Worm (Caenorhabditis elegans) whole organism, L4 larva: Measurements from ENCODE around the gene ttyh-1.

Source experiments
- D1046.2 ChIP-seq: fragments of 200-800 bp; sonication (Bioruptor generic); IDR thresholded peaks from 2 replicates; pipeline ENCODE4 v1.3.6; 2022; ENCODE audit warnings: missing genetic modification characterization, missing compliant biosample characterization
- F37D6.2 ChIP-seq: sonication (generic microtip); optimal IDR thresholded peaks from 2 replicates; lab custom pipeline; 2016; ENCODE audit warnings: mild to moderate bottlenecking, missing genetic modification characterization, missing compliant biosample characterization
- F44E2.7 ChIP-seq: fragments of 200-800 bp; sonication (Bioruptor generic); IDR thresholded peaks from 2 replicates; pipeline ENCODE4 v2.1.2; 2022; ENCODE audit warnings: missing genetic modification characterization, missing compliant biosample characterization
- R02D3.7 ChIP-seq: fragments of 150-350 bp; sonication (generic microtip); optimal IDR thresholded peaks from 3 replicates; lab custom pipeline; 2014; ENCODE audit warnings: missing biosample characterization, missing genetic modification characterization
- T20F7.1 ChIP-seq: fragments of 200-800 bp; sonication (Bioruptor generic); optimal IDR thresholded peaks from 2 replicates; lab custom pipeline; 2018; ENCODE audit warnings: mild to moderate bottlenecking, missing genetic modification characterization, missing compliant biosample characterization
- T26A8.4 ChIP-seq: fragments of 200-800 bp; sonication (Bioruptor generic); IDR thresholded peaks from 2 replicates; pipeline ENCODE4 v1.3.6; 2022; ENCODE audit warnings: missing genetic modification characterization, missing compliant biosample characterization
- Y105C5A.15 ChIP-seq: fragments of 200-800 bp; sonication (Bioruptor generic); IDR thresholded peaks from 2 replicates; pipeline ENCODE4 v1.3.6; 2022; ENCODE audit warnings: missing genetic modification characterization, missing compliant biosample characterization
- Y48G9A.11 ChIP-seq: fragments of 200-800 bp; sonication (Bioruptor generic); IDR thresholded peaks from 2 replicates; pipeline ENCODE4 v1.3.6; 2022; ENCODE audit warnings: missing genetic modification reagents, missing genetic modification characterization, missing compliant biosample characterization
- Y5F2A.4 ChIP-seq: fragments of 200-800 bp; sonication (Bioruptor generic); optimal IDR thresholded peaks from 2 replicates; lab custom pipeline; 2018; ENCODE audit warnings: mild to moderate bottlenecking, missing genetic modification characterization, missing compliant biosample characterization
- ZK546.5 ChIP-seq, 2 experiments: sonication (generic microtip); optimal IDR thresholded peaks; 2 replicates each; lab custom pipeline; 2017; ENCODE audit warnings: missing biosample characterization in 2 of 2, missing genetic modification characterization in 2 of 2
- aha-1 ChIP-seq: fragments of 150-350 bp; peaks from one replicate; lab custom pipeline; 2014; ENCODE audit warnings: missing biosample characterization, missing genetic modification characterization
- ceh-20 ChIP-seq: fragments of 200-800 bp; sonication (Bioruptor generic); IDR thresholded peaks from 2 replicates; pipeline ENCODE4 v1.3.6; 2022; ENCODE audit warnings: missing genetic modification reagents, missing genetic modification characterization, missing compliant biosample characterization
- ceh-44 ChIP-seq: fragments of 200-800 bp; sonication (Bioruptor generic); IDR thresholded peaks from 2 replicates; pipeline ENCODE4 v1.3.6; 2022; ENCODE audit warnings: missing genetic modification reagents, missing genetic modification characterization, missing compliant biosample characterization
- ces-1 ChIP-seq: fragments of 150-350 bp; sonication (generic microtip); optimal IDR thresholded peaks from 4 replicates; lab custom pipeline; 2014; ENCODE audit warnings: missing biosample characterization, missing genetic modification reagents, missing genetic modification characterization
- cey-2 ChIP-seq: sonication (generic microtip); optimal IDR thresholded peaks from 3 replicates; lab custom pipeline; 2017; ENCODE audit warnings: missing genetic modification characterization, mild to moderate bottlenecking, missing compliant biosample characterization, antibody characterized with exemption, borderline replicate concordance; ENCODE audit not compliant: insufficient read depth
- ctbp-1 ChIP-seq: fragments of 200-800 bp; sonication (Bioruptor generic); IDR thresholded peaks from 2 replicates; pipeline ENCODE4 v1.3.6; 2022; ENCODE audit warnings: missing genetic modification reagents, missing genetic modification characterization, missing compliant biosample characterization
- daf-16 ChIP-seq, 3 experiments: sonication (generic microtip); optimal IDR thresholded peaks; 2 replicates each; lab custom pipeline; 2016 to 2017; ENCODE audit warnings: missing genetic modification characterization in 3 of 3, missing genetic modification reagents in 3 of 3, mild to moderate bottlenecking in 2 of 3, missing compliant biosample characterization in 2 of 3, missing biosample characterization in 1 of 3, moderate library complexity in 1 of 3
- daf-19 ChIP-seq: fragments of 200-800 bp; sonication (Bioruptor generic); conservative IDR thresholded peaks from 2 replicates; pipeline ENCODE4 v1.3.6; 2022; ENCODE audit warnings: missing genetic modification characterization, missing compliant biosample characterization
- daf-8 ChIP-seq: fragments of 200-800 bp; sonication (Bioruptor generic); IDR thresholded peaks from 2 replicates; pipeline ENCODE4 v1.3.6; 2022; ENCODE audit warnings: missing genetic modification characterization, missing compliant biosample characterization
- dve-1 ChIP-seq: sonication (generic microtip); optimal IDR thresholded peaks from 2 replicates; lab custom pipeline; 2017; ENCODE audit warnings: antibody characterized with exemption, mild to moderate bottlenecking, missing genetic modification characterization, missing compliant biosample characterization; ENCODE audit not compliant: insufficient read depth
- fkh-10 ChIP-seq: fragments of 150-350 bp; optimal IDR thresholded peaks from 2 replicates; lab custom pipeline; 2014; ENCODE audit warnings: missing biosample characterization, missing genetic modification reagents, missing genetic modification characterization
- fos-1 ChIP-seq: fragments of 150-350 bp; optimal IDR thresholded peaks from 2 replicates; lab custom pipeline; 2014; ENCODE audit warnings: missing biosample characterization, missing genetic modification characterization
- hlh-11 ChIP-seq: fragments of 200-800 bp; sonication (Bioruptor generic); optimal IDR thresholded peaks from 2 replicates; lab custom pipeline; 2018; ENCODE audit warnings: mild to moderate bottlenecking, missing genetic modification characterization, missing compliant biosample characterization
- hlh-30 ChIP-seq: sonication (generic microtip); optimal IDR thresholded peaks from 2 replicates; lab custom pipeline; 2017; ENCODE audit warnings: antibody characterized with exemption, mild to moderate bottlenecking, missing genetic modification characterization, missing compliant biosample characterization; ENCODE audit not compliant: insufficient read depth
- hmg-1.1 ChIP-seq: fragments of 200-800 bp; sonication (Bioruptor generic); IDR thresholded peaks from 2 replicates; pipeline ENCODE4 v1.3.6; 2022; ENCODE audit warnings: missing genetic modification reagents, missing genetic modification characterization, missing compliant biosample characterization
- lin-1 ChIP-seq: fragments of 200-800 bp; sonication (Bioruptor generic); IDR thresholded peaks from 2 replicates; pipeline ENCODE4 v1.3.6; 2022; ENCODE audit warnings: missing genetic modification reagents, missing genetic modification characterization, missing compliant biosample characterization
- lin-29 ChIP-seq: fragments of 200-800 bp; sonication (Bioruptor generic); IDR thresholded peaks from 2 replicates; pipeline ENCODE4 v1.3.6; 2022; ENCODE audit warnings: missing genetic modification reagents, missing genetic modification characterization, missing compliant biosample characterization
- lin-38 ChIP-seq: fragments of 200-800 bp; sonication (Bioruptor generic); IDR thresholded peaks from 2 replicates; pipeline ENCODE4 v1.3.6; 2022; ENCODE audit warnings: missing genetic modification reagents, missing genetic modification characterization, missing compliant biosample characterization
- madf-5 ChIP-seq, 2 experiments: fragments of 200-800 bp; sonication (Bioruptor generic); IDR thresholded peaks; 2 replicates each; pipeline ENCODE4 v1.3.6; 2022; ENCODE audit warnings: missing compliant biosample characterization in 2 of 2, missing genetic modification characterization in 2 of 2
- madf-9 ChIP-seq: fragments of 200-800 bp; sonication (Bioruptor generic); conservative IDR thresholded peaks from 2 replicates; pipeline ENCODE4 v1.3.6; 2022; ENCODE audit warnings: missing genetic modification reagents, missing genetic modification characterization, missing compliant biosample characterization
- mep-1 ChIP-seq: fragments of 150-350 bp; sonication (generic microtip); optimal IDR thresholded peaks from 3 replicates; lab custom pipeline; 2014; ENCODE audit warnings: missing biosample characterization, missing genetic modification characterization
- nhr-28 ChIP-seq: fragments of 150-350 bp; optimal IDR thresholded peaks from 2 replicates; lab custom pipeline; 2014; ENCODE audit warnings: missing biosample characterization, missing genetic modification characterization
- nhr-42 ChIP-seq: fragments of 200-800 bp; sonication (Bioruptor generic); IDR thresholded peaks from 2 replicates; pipeline ENCODE4 v1.3.6; 2022; ENCODE audit warnings: missing genetic modification characterization, missing compliant biosample characterization
- nhr-77 ChIP-seq: fragments of 150-350 bp; optimal IDR thresholded peaks from 2 replicates; lab custom pipeline; 2014; ENCODE audit warnings: missing biosample characterization, missing genetic modification characterization
- php-3 ChIP-seq: fragments of 200-800 bp; sonication (Bioruptor generic); IDR thresholded peaks from 2 replicates; pipeline ENCODE4 v1.3.6; 2022; ENCODE audit warnings: missing genetic modification reagents, missing genetic modification characterization, missing compliant biosample characterization
- pqm-1 ChIP-seq: sonication (generic microtip); optimal IDR thresholded peaks from 2 replicates; lab custom pipeline; 2017; ENCODE audit warnings: missing biosample characterization, missing genetic modification characterization
- spr-1 ChIP-seq: sonication (generic microtip); optimal IDR thresholded peaks from 2 replicates; lab custom pipeline; 2016; ENCODE audit warnings: mild to moderate bottlenecking, missing genetic modification characterization, missing compliant biosample characterization
- unc-130 ChIP-seq: sonication (generic microtip); optimal IDR thresholded peaks from 2 replicates; lab custom pipeline; 2016; ENCODE audit warnings: missing genetic modification reagents, missing genetic modification characterization, missing compliant biosample characterization
- unc-39 ChIP-seq: sonication (generic microtip); optimal IDR thresholded peaks from 2 replicates; lab custom pipeline; 2017; ENCODE audit warnings: missing biosample characterization, missing genetic modification characterization
- unc-62 ChIP-seq, 3 experiments: fragments of 150-350 bp in 1 of 3; sonication (generic microtip); optimal IDR thresholded peaks in 2 of 3; peaks in 1 of 3; 1 replicate in 1 of 3; 2 replicates in 2 of 3; lab custom pipeline; 2014 to 2017; ENCODE audit warnings: missing biosample characterization in 3 of 3, missing genetic modification characterization in 3 of 3, missing genetic modification reagents in 3 of 3, missing genotype in 1 of 3
- vab-7 ChIP-seq: fragments of 200-800 bp; sonication (Bioruptor generic); IDR thresholded peaks from 2 replicates; pipeline ENCODE4 v1.3.6; 2022; ENCODE audit warnings: missing genetic modification reagents, missing genetic modification characterization, missing compliant biosample characterization
- zfp-2 ChIP-seq: sonication (generic microtip); optimal IDR thresholded peaks from 2 replicates; lab custom pipeline; 2016; ENCODE audit warnings: mild to moderate bottlenecking, missing genetic modification characterization, missing compliant biosample characterization
- ztf-11 ChIP-seq: fragments of 150-350 bp; optimal IDR thresholded peaks from 2 replicates; lab custom pipeline; 2014; ENCODE audit warnings: missing biosample characterization, missing genetic modification characterization
- ztf-7 ChIP-seq: fragments of 150-350 bp; optimal IDR thresholded peaks from 2 replicates; lab custom pipeline; 2014; ENCODE audit warnings: missing biosample characterization, missing genetic modification characterization

The ttyh-1 gene

DNA sequence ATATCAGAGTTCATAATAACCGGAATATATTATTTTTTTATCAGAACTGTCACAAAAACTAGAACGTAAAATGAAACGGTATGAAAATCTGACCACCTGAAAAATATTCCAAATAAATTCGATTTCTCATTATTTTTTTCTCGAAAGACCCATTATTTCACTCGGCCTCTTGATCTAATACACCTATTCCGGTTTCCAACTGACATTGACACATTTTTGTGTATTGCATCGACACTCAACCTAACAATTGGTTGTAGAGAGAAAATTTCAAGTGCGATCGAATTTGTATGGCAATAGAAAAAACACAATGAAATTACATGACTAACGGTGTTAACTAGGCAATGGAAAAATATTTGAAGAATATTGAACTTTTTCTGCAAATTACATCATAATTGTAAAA lies 17.4 kb downstream of the ttyh-1 start:
- TF ChIP-seq ztf-7 (tag; lab: Kevin White, UChicago) (no peak), ceh-44 (GFP tag; lab: Robert Waterston, UW) (no peak), T20F7.1 (GFP tag; lab: Kevin White, UChicago) (no peak), spr-1 (tag; lab: Kevin White, UChicago) (no peak), lin-29 (GFP tag; lab: Robert Waterston, UW) (no peak), lin-38 (GFP tag; lab: Robert Waterston, UW) (no peak), hlh-30 (no peak), lin-1 (GFP tag; lab: Robert Waterston, UW) (no peak), ZK546.5 (tag; optimal IDR thresholded peaks at IDR 0.05; lab: Kevin White, UChicago) (no peak), unc-39 (tag; lab: Kevin White, UChicago) (no peak), ztf-11 (tag; lab: Kevin White, UChicago) (no peak)

DNA sequence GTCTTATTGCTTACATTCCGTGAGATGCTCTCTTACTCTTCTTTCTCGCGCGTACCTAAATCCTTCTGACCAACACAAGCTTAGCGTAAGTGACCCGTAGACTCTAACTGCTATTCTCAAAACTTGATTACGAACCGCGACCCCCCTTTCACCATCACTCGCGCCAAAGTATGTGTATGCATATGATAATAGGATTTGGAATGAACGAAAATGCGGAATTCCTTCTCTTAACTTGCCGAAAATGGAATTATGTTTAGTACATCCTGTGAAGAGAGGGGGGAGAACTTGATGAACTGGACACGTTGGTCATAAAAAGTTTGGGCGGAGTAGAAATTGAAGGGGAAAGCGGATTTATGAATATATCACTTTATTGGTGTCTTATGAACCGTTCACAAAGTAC lies 18.4 kb downstream of the ttyh-1 start:
- peak; percentile 95 for TF ChIP-seq fkh-10
- TF ChIP-seq vab-7 (GFP tag; lab: Robert Waterston, UW): no peak
- TF ChIP-seq Y105C5A.15 (GFP tag; lab: Robert Waterston, UW): no peak
- TF ChIP-seq ces-1: peak; percentile 90
- TF ChIP-seq R02D3.7 (tag; lab: Kevin White, UChicago): no peak
- no peak for TF ChIP-seq unc-39 (tag; lab: Kevin White, UChicago)
- TF ChIP-seq ceh-20: no peak
- TF ChIP-seq ctbp-1: peak; percentile 62; the same call in 1 of the 2 replicates
- no peak for TF ChIP-seq daf-19 (GFP tag; lab: Robert Waterston, UW)
- TF ChIP-seq unc-62 (GFP tag; optimal IDR thresholded peaks at IDR 0.05 in 1 of 2; lab: Kevin White, UChicago): peak in 1 of 2 experiments; percentile 5
- no peak for TF ChIP-seq unc-62 (tag; optimal IDR thresholded peaks at IDR 0.05; lab: Kevin White, UChicago)
- no peak for TF ChIP-seq D1046.2
- no peak for TF ChIP-seq nhr-77 (tag; lab: Kevin White, UChicago)
- TF ChIP-seq php-3 (GFP tag; lab: Robert Waterston, UW): no peak
- TF ChIP-seq daf-8 (GFP tag; lab: Robert Waterston, UW): no peak

DNA sequence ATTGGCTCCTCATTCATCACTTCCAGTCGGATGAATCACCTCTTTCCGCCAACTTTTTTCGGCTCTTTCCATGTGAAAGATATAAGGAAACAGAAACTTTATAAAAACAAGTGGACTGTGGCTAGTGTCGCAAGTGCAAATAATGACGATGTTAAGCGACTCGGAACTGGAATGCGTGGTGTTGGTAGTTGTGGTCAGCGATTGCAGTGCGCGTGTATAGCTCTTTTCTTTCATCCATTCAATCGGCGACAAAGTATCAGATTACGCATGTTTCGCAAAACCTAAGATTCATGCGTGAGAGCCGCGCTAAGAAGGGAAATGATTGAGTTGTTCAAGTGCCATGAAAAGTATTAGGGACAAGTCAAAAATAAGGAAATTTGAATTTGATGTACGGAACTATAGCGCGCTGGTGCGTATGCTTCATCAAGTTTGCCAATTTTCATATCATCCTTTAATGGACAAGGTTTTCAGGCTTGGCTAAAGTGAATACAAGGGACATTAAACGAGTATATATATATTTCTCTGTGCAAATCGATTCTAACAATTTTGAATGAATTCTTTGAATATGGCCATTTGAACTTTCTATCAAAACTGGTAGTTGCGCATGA lies 19.3 kb downstream of the ttyh-1 start:
- TF ChIP-seq unc-62 (GFP tag; optimal IDR thresholded peaks at IDR 0.05 in 1 of 2; lab: Kevin White, UChicago) (peak in 1 of 2 experiments; percentile 92), unc-62 (tag; optimal IDR thresholded peaks at IDR 0.05; lab: Kevin White, UChicago) (no peak), F37D6.2 (tag; lab: Kevin White, UChicago) (no peak), Y48G9A.11 (GFP tag; lab: Robert Waterston, UW) (no peak), fos-1 (no peak), aha-1 (tag; lab: Kevin White, UChicago) (peak; percentile 58), ceh-20 (no peak), zfp-2 (tag; lab: Kevin White, UChicago) (no peak), unc-130 (GFP tag; lab: Kevin White, UChicago) (no peak), madf-9 (no peak), vab-7 (GFP tag; lab: Robert Waterston, UW) (no peak), nhr-42 (GFP tag; lab: Robert Waterston, UW) (no peak), T26A8.4 (GFP tag; lab: Robert Waterston, UW) (0 out of 2 replicates have a peak, but pooled peaks have one; percentile 18), F44E2.7 (GFP tag; lab: Robert Waterston, UW) (no peak)
- TF ChIP-seq, all 104 proteins: peak for 3

DNA sequence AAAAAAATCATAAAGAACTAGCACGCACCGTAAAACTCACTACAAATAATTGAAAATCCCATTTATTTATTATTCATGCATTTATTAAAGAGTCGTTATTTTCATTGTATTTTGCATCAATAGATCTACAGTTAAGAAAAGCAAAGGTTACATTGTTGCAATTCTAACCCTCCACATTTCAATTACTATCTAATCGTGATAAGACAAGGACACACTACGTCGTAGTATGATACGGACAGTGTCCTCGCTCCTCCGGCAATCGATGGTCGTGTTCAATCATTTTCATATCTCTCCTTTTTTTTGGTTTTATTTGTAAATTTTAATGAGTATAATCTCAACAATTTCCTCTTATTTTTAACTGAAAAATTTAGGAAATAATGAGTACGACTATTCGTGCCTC lies 24.4 kb downstream of the ttyh-1 start, which contains the start of gene prx-12:
prx-12 (plus strand) TSS at position 371 of the 400 bp plus-strand sequence.
- TF ChIP-seq nhr-28 (tag; lab: Kevin White, UChicago) (peak; percentile 76), daf-16 (GFP tag; optimal IDR thresholded peaks at IDR 0.05; lab: Kevin White, UChicago) (no peak), daf-16 (tag; optimal IDR thresholded peaks at IDR 0.05; lab: Kevin White, UChicago) (peak; percentile 49), Y5F2A.4 (GFP tag; lab: Kevin White, UChicago) (no peak), pqm-1 (tag; lab: Kevin White, UChicago) (peak; percentile 72), hlh-11 (peak; percentile 25), cey-2 (tag; lab: Kevin White, UChicago) (peak; percentile 15), ctbp-1 (no peak), D1046.2 (no peak), dve-1 (tag; lab: Kevin White, UChicago) (peak; percentile 4), madf-9 (no peak), unc-62 (GFP tag; optimal IDR thresholded peaks at IDR 0.05 in 1 of 2; lab: Kevin White, UChicago) (peak in 1 of 2 experiments; percentile 41), unc-62 (tag; optimal IDR thresholded peaks at IDR 0.05; lab: Kevin White, UChicago) (no peak), nhr-77 (tag; lab: Kevin White, UChicago) (peak; percentile 35), madf-5 (GFP tag; IDR thresholded peaks at IDR 0.05; lab: Robert Waterston, UW) (no peak), mep-1 (tag; lab: Kevin White, UChicago) (peak; percentile 54), hmg-1.1 (GFP tag; lab: Robert Waterston, UW) (0 out of 2 replicates have a peak, but pooled peaks have one; percentile 20)
